Worm (Caenorhabditis elegans) whole organism, L4 larva: ENCODE measurements around the gene F52G3.7.

Experiments used
- D1046.2 ChIP-seq: fragments of 200-800 bp; sonication (Bioruptor generic); IDR thresholded peaks from 2 replicates; pipeline ENCODE4 v1.3.6; 2022; ENCODE audit warnings: missing genetic modification characterization, missing compliant biosample characterization
- F26F4.8 ChIP-seq: fragments of 200-800 bp; sonication (Bioruptor generic); conservative IDR thresholded peaks from 2 replicates; pipeline ENCODE4 v1.3.6; 2022; ENCODE audit warnings: missing genetic modification characterization, missing compliant biosample characterization
- F37D6.2 ChIP-seq: sonication (generic microtip); optimal IDR thresholded peaks from 2 replicates; lab custom pipeline; 2016; ENCODE audit warnings: mild to moderate bottlenecking, missing genetic modification characterization, missing compliant biosample characterization
- R02D3.7 ChIP-seq: fragments of 150-350 bp; sonication (generic microtip); optimal IDR thresholded peaks from 3 replicates; lab custom pipeline; 2014; ENCODE audit warnings: missing biosample characterization, missing genetic modification characterization
- Y5F2A.4 ChIP-seq: fragments of 200-800 bp; sonication (Bioruptor generic); optimal IDR thresholded peaks from 2 replicates; lab custom pipeline; 2018; ENCODE audit warnings: mild to moderate bottlenecking, missing genetic modification characterization, missing compliant biosample characterization
- aha-1 ChIP-seq: fragments of 150-350 bp; peaks from one replicate; lab custom pipeline; 2014; ENCODE audit warnings: missing biosample characterization, missing genetic modification characterization
- arid-1 ChIP-seq: fragments of 200-800 bp; sonication (Bioruptor generic); conservative IDR thresholded peaks from 2 replicates; pipeline ENCODE4 v1.3.6; 2022; ENCODE audit warnings: missing genetic modification reagents, missing genetic modification characterization, missing compliant biosample characterization
- attf-4 ChIP-seq: sonication (generic microtip); optimal IDR thresholded peaks from 3 replicates; lab custom pipeline; 2017; ENCODE audit warnings: missing biosample characterization, missing genetic modification characterization
- ceh-44 ChIP-seq: fragments of 200-800 bp; sonication (Bioruptor generic); IDR thresholded peaks from 2 replicates; pipeline ENCODE4 v1.3.6; 2022; ENCODE audit warnings: missing genetic modification reagents, missing genetic modification characterization, missing compliant biosample characterization
- ceh-82 ChIP-seq: sonication (generic microtip); optimal IDR thresholded peaks from 2 replicates; lab custom pipeline; 2017; ENCODE audit warnings: missing biosample characterization, missing genetic modification characterization
- ctbp-1 ChIP-seq: fragments of 200-800 bp; sonication (Bioruptor generic); IDR thresholded peaks from 2 replicates; pipeline ENCODE4 v1.3.6; 2022; ENCODE audit warnings: missing genetic modification reagents, missing genetic modification characterization, missing compliant biosample characterization
- daf-16 ChIP-seq, 3 experiments: sonication (generic microtip); optimal IDR thresholded peaks; 2 replicates each; lab custom pipeline; 2016 to 2017; ENCODE audit warnings: missing genetic modification characterization in 3 of 3, missing genetic modification reagents in 3 of 3, mild to moderate bottlenecking in 2 of 3, missing compliant biosample characterization in 2 of 3, missing biosample characterization in 1 of 3, moderate library complexity in 1 of 3
- dmd-6 ChIP-seq: fragments of 200-800 bp; sonication (Bioruptor generic); IDR thresholded peaks from 2 replicates; pipeline ENCODE4 v1.3.6; 2022; ENCODE audit warnings: missing genetic modification reagents, missing genetic modification characterization, missing compliant biosample characterization
- dmd-8 ChIP-seq: fragments of 200-800 bp; sonication (Bioruptor generic); IDR thresholded peaks from 2 replicates; pipeline ENCODE4 v1.3.6; 2022; ENCODE audit warnings: missing genetic modification characterization, missing compliant biosample characterization
- dmd-9 ChIP-seq: fragments of 200-800 bp; sonication (Bioruptor generic); IDR thresholded peaks from 2 replicates; pipeline ENCODE4 v1.3.6; 2022; ENCODE audit warnings: missing genetic modification reagents, missing genetic modification characterization, missing compliant biosample characterization
- dpl-1 ChIP-seq: fragments of 150-350 bp; optimal IDR thresholded peaks from 2 replicates; lab custom pipeline; 2014; ENCODE audit warnings: missing biosample characterization, missing genetic modification reagents, missing genetic modification characterization
- duxl-1 ChIP-seq: sonication (generic microtip); optimal IDR thresholded peaks from 2 replicates; lab custom pipeline; 2016; ENCODE audit warnings: mild to moderate bottlenecking, missing genetic modification characterization, moderate library complexity, missing compliant biosample characterization; ENCODE audit not compliant: poor library complexity
- fkh-10 ChIP-seq: fragments of 150-350 bp; optimal IDR thresholded peaks from 2 replicates; lab custom pipeline; 2014; ENCODE audit warnings: missing biosample characterization, missing genetic modification reagents, missing genetic modification characterization
- fos-1 ChIP-seq: fragments of 150-350 bp; optimal IDR thresholded peaks from 2 replicates; lab custom pipeline; 2014; ENCODE audit warnings: missing biosample characterization, missing genetic modification characterization
- hlh-30 ChIP-seq: sonication (generic microtip); optimal IDR thresholded peaks from 2 replicates; lab custom pipeline; 2017; ENCODE audit warnings: antibody characterized with exemption, mild to moderate bottlenecking, missing genetic modification characterization, missing compliant biosample characterization; ENCODE audit not compliant: insufficient read depth
- jun-1 ChIP-seq: fragments of 150-350 bp; optimal IDR thresholded peaks from 2 replicates; lab custom pipeline; 2014; ENCODE audit warnings: missing biosample characterization, missing genetic modification reagents, missing genetic modification characterization
- lim-7 ChIP-seq: fragments of 200-800 bp; sonication (Bioruptor generic); IDR thresholded peaks from 2 replicates; pipeline ENCODE4 v1.3.6; 2022; ENCODE audit warnings: missing genetic modification characterization, missing compliant biosample characterization
- lin-13 ChIP-seq: fragments of 150-350 bp; optimal IDR thresholded peaks from 2 replicates; lab custom pipeline; 2014; ENCODE audit warnings: missing biosample characterization, missing genetic modification reagents, missing genetic modification characterization
- lin-39 ChIP-seq: fragments of 150-350 bp; optimal IDR thresholded peaks from 2 replicates; lab custom pipeline; 2014; ENCODE audit warnings: missing biosample characterization, missing genetic modification reagents, missing genetic modification characterization
- madf-9 ChIP-seq: fragments of 200-800 bp; sonication (Bioruptor generic); conservative IDR thresholded peaks from 2 replicates; pipeline ENCODE4 v1.3.6; 2022; ENCODE audit warnings: missing genetic modification reagents, missing genetic modification characterization, missing compliant biosample characterization
- mdl-1 ChIP-seq, 2 experiments: fragments of 150-350 bp in 1 of 2; sonication (generic microtip) in 1 of 2; optimal IDR thresholded peaks; 2 replicates each; lab custom pipeline; 2014 to 2017; ENCODE audit warnings: missing biosample characterization in 2 of 2, missing genetic modification characterization in 2 of 2
- mxl-3 ChIP-seq: fragments of 200-800 bp; sonication (Bioruptor generic); optimal IDR thresholded peaks from 2 replicates; lab custom pipeline; 2018; ENCODE audit warnings: mild to moderate bottlenecking, missing genetic modification characterization, missing compliant biosample characterization
- nhr-10 ChIP-seq: fragments of 150-350 bp; optimal IDR thresholded peaks from 2 replicates; lab custom pipeline; 2014; ENCODE audit warnings: missing biosample characterization, missing genetic modification characterization
- nhr-237 ChIP-seq: sonication (generic microtip); optimal IDR thresholded peaks from 2 replicates; lab custom pipeline; 2017; ENCODE audit warnings: missing biosample characterization, missing genetic modification characterization
- nhr-25 ChIP-seq: sonication (generic microtip); optimal IDR thresholded peaks from 2 replicates; lab custom pipeline; 2017; ENCODE audit warnings: missing genetic modification characterization, mild to moderate bottlenecking, missing compliant biosample characterization, antibody characterized with exemption, moderate library complexity, borderline replicate concordance; ENCODE audit not compliant: insufficient read depth
- nhr-28 ChIP-seq: fragments of 150-350 bp; optimal IDR thresholded peaks from 2 replicates; lab custom pipeline; 2014; ENCODE audit warnings: missing biosample characterization, missing genetic modification characterization
- nhr-41 ChIP-seq: fragments of 200-800 bp; sonication (Bioruptor generic); IDR thresholded peaks from 2 replicates; pipeline ENCODE4 v1.3.6; 2022; ENCODE audit warnings: missing genetic modification reagents, missing genetic modification characterization, missing compliant biosample characterization
- nhr-42 ChIP-seq: fragments of 200-800 bp; sonication (Bioruptor generic); IDR thresholded peaks from 2 replicates; pipeline ENCODE4 v1.3.6; 2022; ENCODE audit warnings: missing genetic modification characterization, missing compliant biosample characterization
- nhr-6 ChIP-seq: fragments of 150-350 bp; optimal IDR thresholded peaks from 2 replicates; lab custom pipeline; 2014; ENCODE audit warnings: missing biosample characterization, missing genetic modification characterization
- nhr-77 ChIP-seq: fragments of 150-350 bp; optimal IDR thresholded peaks from 2 replicates; lab custom pipeline; 2014; ENCODE audit warnings: missing biosample characterization, missing genetic modification characterization
- pha-4 ChIP-seq, 2 experiments: fragments of 150-350 bp in 1 of 2; fragments of 200-800 bp in 1 of 2; sonication (Bioruptor generic) in 1 of 2; IDR thresholded peaks in 1 of 2; optimal IDR thresholded peaks in 1 of 2; 2 replicates each; pipeline versions ENCODE4 v1.3.6 to Lab custom; 2014 to 2022; ENCODE audit warnings: missing genetic modification characterization in 2 of 2, missing genetic modification reagents in 2 of 2, missing biosample characterization in 1 of 2, missing compliant biosample characterization in 1 of 2
- php-3 ChIP-seq: fragments of 200-800 bp; sonication (Bioruptor generic); IDR thresholded peaks from 2 replicates; pipeline ENCODE4 v1.3.6; 2022; ENCODE audit warnings: missing genetic modification reagents, missing genetic modification characterization, missing compliant biosample characterization
- pqm-1 ChIP-seq: sonication (generic microtip); optimal IDR thresholded peaks from 2 replicates; lab custom pipeline; 2017; ENCODE audit warnings: missing biosample characterization, missing genetic modification characterization
- skn-1 ChIP-seq: fragments of 150-350 bp; optimal IDR thresholded peaks from 2 replicates; lab custom pipeline; 2014; ENCODE audit warnings: missing biosample characterization, missing genetic modification characterization
- snpc-4 ChIP-seq: fragments of 150-350 bp; optimal IDR thresholded peaks from 2 replicates; lab custom pipeline; 2014; ENCODE audit warnings: missing biosample characterization, missing genetic modification characterization
- spr-1 ChIP-seq: sonication (generic microtip); optimal IDR thresholded peaks from 2 replicates; lab custom pipeline; 2016; ENCODE audit warnings: mild to moderate bottlenecking, missing genetic modification characterization, missing compliant biosample characterization
- spr-3 ChIP-seq: fragments of 200-800 bp; sonication (Bioruptor generic); optimal IDR thresholded peaks from 2 replicates; lab custom pipeline; 2018; ENCODE audit warnings: mild to moderate bottlenecking, missing genetic modification characterization, missing compliant biosample characterization
- tag-97 ChIP-seq: fragments of 200-800 bp; sonication (Bioruptor generic); IDR thresholded peaks from 2 replicates; pipeline ENCODE4 v1.3.6; 2022; ENCODE audit warnings: missing genetic modification characterization, missing compliant biosample characterization
- unc-130 ChIP-seq: sonication (generic microtip); optimal IDR thresholded peaks from 2 replicates; lab custom pipeline; 2016; ENCODE audit warnings: missing genetic modification reagents, missing genetic modification characterization, missing compliant biosample characterization
- zip-11 ChIP-seq: fragments of 200-800 bp; sonication (Bioruptor generic); IDR thresholded peaks from 2 replicates; pipeline ENCODE4 v1.3.6; 2022; ENCODE audit warnings: missing genetic modification characterization, missing compliant biosample characterization
- zip-2 ChIP-seq: fragments of 150-350 bp; optimal IDR thresholded peaks from 2 replicates; lab custom pipeline; 2014; ENCODE audit warnings: missing biosample characterization, missing genetic modification characterization
- ztf-7 ChIP-seq: fragments of 150-350 bp; optimal IDR thresholded peaks from 2 replicates; lab custom pipeline; 2014; ENCODE audit warnings: missing biosample characterization, missing genetic modification characterization

The F52G3.7 gene

DNA sequence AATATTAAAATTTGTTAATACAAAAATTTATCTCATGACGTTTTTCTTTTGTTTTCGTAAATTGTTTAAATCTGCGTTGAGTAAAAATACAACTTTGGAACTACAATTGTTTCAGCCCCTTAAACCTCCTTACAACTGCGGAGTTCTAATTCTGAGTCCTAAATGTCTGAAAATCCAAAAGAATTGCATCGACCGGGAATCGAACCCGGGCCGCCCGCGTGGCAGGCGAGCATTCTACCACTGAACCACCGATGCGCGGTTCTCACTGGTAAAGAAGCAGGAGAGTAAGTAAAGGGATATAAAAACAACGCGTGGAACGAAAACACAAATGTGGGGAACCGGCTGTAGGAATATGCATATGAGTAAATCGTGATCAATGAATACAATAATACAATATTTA is 35.6 kb upstream of the F52G3.7 start (continued):
- TF ChIP-seq dmd-8 (GFP tag; lab: Robert Waterston, UW): peak; percentile 77; the same call in 1 of the 2 replicates
- TF ChIP-seq lin-39 (tag; lab: Kevin White, UChicago): no peak
- peak in 1 of 2 experiments; percentile 33 for TF ChIP-seq daf-16 (GFP tag; optimal IDR thresholded peaks at IDR 0.05; lab: Kevin White, UChicago)
- TF ChIP-seq daf-16 (tag; optimal IDR thresholded peaks at IDR 0.05; lab: Kevin White, UChicago): peak; percentile 54
- 0 out of 2 replicates have a peak, but pooled peaks have one; percentile 24 for TF ChIP-seq zip-11 (GFP tag; lab: Robert Waterston, UW)
- TF ChIP-seq nhr-25 (tag; lab: Kevin White, UChicago): no peak
- peak; percentile 45 for TF ChIP-seq dmd-6
- TF ChIP-seq nhr-28 (tag; lab: Kevin White, UChicago): no peak
- peak; percentile 97 for TF ChIP-seq aha-1 (tag; lab: Kevin White, UChicago)
- TF ChIP-seq, all 104 proteins: peak for 36

ce11 chrX:16929560-16930332 is 34.0 kb upstream of the F52G3.7 start:
- TF ChIP-seq lim-7 (GFP tag; lab: Robert Waterston, UW) (peak; percentile 72), nhr-237 (tag; lab: Kevin White, UChicago) (peak; percentile 62), pha-4 (GFP tag; IDR thresholded peaks at IDR 0.05; lab: Robert Waterston, UW) (peak; percentile 88), pha-4 (tag; optimal IDR thresholded peaks at IDR 0.05; lab: Kevin White, UChicago) (peak; percentile 36), snpc-4 (peak; percentile 47), pqm-1 (tag; lab: Kevin White, UChicago) (peak; percentile 6), tag-97 (GFP tag; lab: Robert Waterston, UW) (no peak), fkh-10 (peak; percentile 81), ceh-82 (tag; lab: Kevin White, UChicago) (no peak), ztf-7 (peak; percentile 81), dmd-9 (GFP tag; lab: Robert Waterston, UW) (peak; percentile 76; the same call in 1 of the 2 replicates), R02D3.7 (tag; lab: Kevin White, UChicago) (no peak), duxl-1 (peak; percentile 84), ceh-44 (GFP tag; lab: Robert Waterston, UW) (no peak), php-3 (GFP tag; lab: Robert Waterston, UW) (peak; percentile 90), madf-9 (peak; percentile 92), jun-1 (tag; lab: Kevin White, UChicago) (peak; percentile 92), arid-1 (GFP tag; lab: Robert Waterston, UW) (no peak; the same call in none of the 2 replicates), dpl-1 (GFP tag; lab: Kevin White, UChicago) (peak; percentile 68), ctbp-1 (GFP tag; lab: Robert Waterston, UW) (peak; percentile 96), hlh-30 (tag; lab: Kevin White, UChicago) (peak; percentile 100), nhr-6 (tag; lab: Kevin White, UChicago) (peak; percentile 98), nhr-10 (tag; lab: Kevin White, UChicago) (peak; percentile 85), skn-1 (tag; lab: Kevin White, UChicago) (peak; percentile 45), zip-11 (GFP tag; lab: Robert Waterston, UW) (no peak), attf-4 (peak; percentile 52), F26F4.8 (GFP tag; lab: Robert Waterston, UW) (no peak), aha-1 (tag; lab: Kevin White, UChicago) (peak; percentile 98), mdl-1 (tag; optimal IDR thresholded peaks at IDR 0.05; lab: Kevin White, UChicago) (peak; percentile 97 to 98), nhr-41 (peak; percentile 16; the same call in 1 of the 2 replicates), unc-130 (GFP tag; lab: Kevin White, UChicago) (no peak), spr-1 (tag; lab: Kevin White, UChicago) (peak; percentile 91), mxl-3 (GFP tag; lab: Kevin White, UChicago) (peak; percentile 82), Y5F2A.4 (no peak), zip-2 (tag; lab: Kevin White, UChicago) (peak; percentile 77), spr-3 (peak; percentile 74), D1046.2 (peak; percentile 77; the same call in 1 of the 2 replicates), F37D6.2 (tag; lab: Kevin White, UChicago) (peak; percentile 93), nhr-42 (peak; percentile 91), nhr-77 (tag; lab: Kevin White, UChicago) (peak; percentile 77), lin-13 (GFP tag; lab: Kevin White, UChicago) (peak; percentile 95), fos-1 (no peak)
